Worm (Caenorhabditis elegans) whole organism, L4/young adult: ENCODE results near the gene F28F9.2.

ENCODE experiments used
- W03F9.2 ChIP-seq: fragments of 150-350 bp; optimal IDR thresholded peaks from 2 replicates; lab custom pipeline; 2014; ENCODE audit warnings: missing biosample characterization, missing genetic modification characterization
- dao-5 ChIP-seq: sonication (generic microtip); optimal IDR thresholded peaks from 2 replicates; lab custom pipeline; 2016; ENCODE audit warnings: missing genotype, missing genetic modification characterization, moderate library complexity, missing compliant biosample characterization
- him-1 ChIP-seq: sonication (generic microtip); optimal IDR thresholded peaks from 2 replicates; lab custom pipeline; 2016; ENCODE audit warnings: missing genotype, missing genetic modification reagents, missing genetic modification characterization, missing compliant biosample characterization

DNA sequence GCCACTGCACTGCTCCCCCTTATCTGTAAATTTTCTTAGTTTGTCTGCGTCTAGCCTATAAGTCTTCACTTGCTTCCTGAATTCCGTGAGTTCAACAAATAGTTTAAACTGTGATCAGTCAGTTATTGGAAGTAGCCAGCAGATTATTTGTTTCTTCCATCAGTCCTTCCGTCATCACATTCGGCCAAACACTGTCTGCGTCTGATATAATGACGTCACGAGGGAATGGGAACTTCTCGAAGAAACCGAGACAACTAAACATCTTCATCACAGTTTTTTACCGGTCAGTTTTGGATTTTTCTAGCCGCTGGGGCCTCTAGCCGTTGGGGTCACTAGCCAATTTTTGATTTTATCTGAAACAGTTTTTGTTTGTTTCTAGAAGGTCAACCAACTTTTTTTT, 26.5 kb downstream of the F28F9.2 start:
- TF ChIP-seq him-1 (tag; lab: Kevin White, UChicago) (no peak), dao-5 (tag; lab: Kevin White, UChicago) (no peak), W03F9.2 (no peak)
